Worm (Caenorhabditis elegans): ENCODE measurements around the gene cyk-4.

DNA sequence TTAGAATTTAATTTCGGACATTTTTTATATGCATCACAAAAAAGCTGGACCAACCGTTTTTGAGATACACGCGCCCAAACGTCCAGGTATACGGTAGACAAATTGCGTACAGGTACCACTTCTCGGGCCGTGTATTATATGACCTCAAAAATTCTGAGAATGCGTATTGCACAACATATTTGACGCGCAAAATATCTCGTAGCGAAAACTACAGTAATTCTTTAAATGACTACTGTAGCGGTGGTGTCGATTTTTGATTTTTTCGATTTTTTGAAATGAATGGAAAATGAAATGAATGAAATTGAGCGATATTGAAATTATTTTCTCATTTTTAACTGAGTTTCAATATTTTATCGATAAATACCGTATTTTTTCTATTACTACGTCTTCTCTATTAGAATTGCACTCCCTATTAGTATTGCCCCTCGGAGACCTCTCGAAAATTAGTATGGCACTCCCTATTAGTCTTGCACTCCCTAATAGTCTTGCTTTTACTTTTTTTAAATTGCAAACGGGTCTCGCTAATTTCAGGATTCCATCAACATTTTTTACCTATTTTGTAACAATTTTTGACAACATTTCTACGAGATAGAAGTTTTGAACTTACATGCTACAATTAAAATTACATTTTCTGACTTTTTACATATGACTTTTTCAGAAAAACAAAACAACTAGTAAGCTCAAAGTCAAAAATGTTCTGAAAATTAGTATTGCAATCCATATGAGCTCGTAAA, 8.5 kb upstream of the cyk-4 start:
- no peak for TF ChIP-seq snpc-4 (tag; optimal IDR thresholded peaks at IDR 0.05)
- TF ChIP-seq nhr-28 (tag; optimal IDR thresholded peaks at IDR 0.05): no peak
- no peak for TF ChIP-seq nhr-12 (tag; optimal IDR thresholded peaks at IDR 0.05)
- TF ChIP-seq tbx-8 (GFP tag; optimal IDR thresholded peaks at IDR 0.05): no peak
- TF ChIP-seq nhr-2 (tag; optimal IDR thresholded peaks at IDR 0.05): no peak
- TF ChIP-seq ceh-43 (GFP tag; optimal IDR thresholded peaks at IDR 0.05): no peak
